Worm (Caenorhabditis elegans) whole organism, late embryonic: ENCODE results near the gene clc-7.
A peak's percentile ranks its signal among the peaks of the same experiment; 100 is the strongest.

Source experiments
- ama-1 ChIP-seq: fragments of 150-350 bp; optimal IDR thresholded peaks from 2 replicates; lab custom pipeline; 2014
- ceh-24 ChIP-seq: sonication (generic microtip); optimal IDR thresholded peaks from 2 replicates; lab custom pipeline; 2016; ENCODE audit warnings: mild to moderate bottlenecking, missing genetic modification characterization, missing compliant biosample characterization
- ceh-48 ChIP-seq: sonication (generic microtip); optimal IDR thresholded peaks from 2 replicates; lab custom pipeline; 2016; ENCODE audit warnings: missing genetic modification characterization, inconsistent platforms, missing compliant biosample characterization
- ceh-9 ChIP-seq: sonication (generic microtip); optimal IDR thresholded peaks from 2 replicates; lab custom pipeline; 2016; ENCODE audit warnings: mild to moderate bottlenecking, missing genetic modification characterization, inconsistent platforms, missing compliant biosample characterization
- dmd-4 ChIP-seq: sonication (generic microtip); optimal IDR thresholded peaks from 2 replicates; lab custom pipeline; 2016; ENCODE audit warnings: borderline replicate concordance, missing genetic modification characterization, missing compliant biosample characterization
- fax-1 ChIP-seq: sonication (generic microtip); optimal IDR thresholded peaks from 2 replicates; lab custom pipeline; 2016; ENCODE audit warnings: missing genotype, missing genetic modification characterization, missing compliant biosample characterization
- fkh-6 ChIP-seq: sonication (generic microtip); optimal IDR thresholded peaks from 2 replicates; lab custom pipeline; 2016; ENCODE audit warnings: missing genetic modification characterization, missing compliant biosample characterization
- gmeb-2 ChIP-seq: sonication (generic microtip); optimal IDR thresholded peaks from 2 replicates; lab custom pipeline; 2016; ENCODE audit warnings: missing genetic modification characterization, inconsistent platforms, missing compliant biosample characterization
- pat-9 ChIP-seq: fragments of 200-800 bp; sonication (Bioruptor generic); optimal IDR thresholded peaks from 2 replicates; lab custom pipeline; 2018; ENCODE audit warnings: mild to moderate bottlenecking, missing genetic modification characterization, moderate library complexity, missing compliant biosample characterization
- ttx-3 ChIP-seq: sonication (generic microtip); optimal IDR thresholded peaks from 2 replicates; lab custom pipeline; 2016; ENCODE audit warnings: missing genetic modification reagents, missing genetic modification characterization, missing compliant biosample characterization

ce11 chrX:5063750-5064652, 3.9 kb upstream of the clc-7 start, which contains the start of gene C24H10.2:
- TF ChIP-seq ceh-9 (no peak), ceh-24 (no peak), dmd-4 (tag; lab: Kevin White, UChicago) (peak; percentile 37), fax-1 (tag; lab: Kevin White, UChicago) (no peak), gmeb-2 (tag; lab: Kevin White, UChicago) (no peak), fkh-6 (tag; lab: Kevin White, UChicago) (peak; percentile 7), pat-9 (tag; lab: Kevin White, UChicago) (no peak), ttx-3 (no peak), ceh-48 (tag; lab: Kevin White, UChicago) (peak; percentile 7), ama-1 (lab: Kevin White, UChicago) (no peak)
